Fruit fly (Drosophila melanogaster) Kc167 (cell line): ENCODE measurements around the gene Obp19b.

Experiments
- Sin3A ChIP-seq: fragments of >200 bp; optimal IDR thresholded peaks from 2 replicates; lab custom pipeline; 2018; ENCODE audit warnings: missing external identifiers
- h ChIP-seq: fragments of >200 bp; optimal IDR thresholded peaks from 3 replicates; lab custom pipeline; 2018; ENCODE audit warnings: missing external identifiers
- psq ChIP-seq: fragments of >200 bp; optimal IDR thresholded peaks from 2 replicates; lab custom pipeline; 2017; ENCODE audit warnings: missing external identifiers
- ttk ChIP-seq: sonication (Bioruptor generic); optimal IDR thresholded peaks from 2 replicates; lab custom pipeline; 2017; ENCODE audit warnings: missing external identifiers

dm6 chrX:20447865-20448584, 31.5 kb downstream of the Obp19b start:
- TF ChIP-seq psq (lab: Kevin White, UChicago) (no peak), ttk (no peak), h (no peak), Sin3A (lab: Kevin White, UChicago) (no peak)
